Worm (Caenorhabditis elegans) whole organism, L3 larva: ENCODE measurements around the gene kin-34.
A peak's percentile ranks its signal among the peaks of the same experiment; 100 is the strongest.

ENCODE experiments used
- ZK546.5 ChIP-seq: sonication (generic microtip); optimal IDR thresholded peaks from 2 replicates; lab custom pipeline; 2017; ENCODE audit warnings: missing biosample characterization, missing genetic modification characterization
- ceh-9 ChIP-seq: sonication (generic microtip); optimal IDR thresholded peaks from 2 replicates; lab custom pipeline; 2018; ENCODE audit warnings: missing biosample characterization, missing genetic modification characterization
- elt-2 ChIP-seq: sonication (generic microtip); optimal IDR thresholded peaks from 2 replicates; lab custom pipeline; 2016; ENCODE audit warnings: missing genetic modification reagents, mild to moderate bottlenecking, missing genetic modification characterization, missing compliant biosample characterization
- elt-3 ChIP-seq, 3 experiments: fragments of 150-350 bp in 1 of 3; sonication (generic microtip) in 2 of 3; optimal IDR thresholded peaks; 2 replicates in 2 of 3; 4 replicates in 1 of 3; lab custom pipeline; 2014 to 2017; ENCODE audit warnings: missing biosample characterization in 3 of 3, missing genetic modification characterization in 3 of 3
- lsy-12 ChIP-seq: sonication (generic microtip); optimal IDR thresholded peaks from 2 replicates; lab custom pipeline; 2016; ENCODE audit warnings: mild to moderate bottlenecking, missing genetic modification characterization, missing compliant biosample characterization
- nhr-67 ChIP-seq: fragments of 150-350 bp; optimal IDR thresholded peaks from 2 replicates; lab custom pipeline; 2014; ENCODE audit warnings: missing biosample characterization, missing genetic modification characterization
- nhr-76 ChIP-seq: fragments of 150-350 bp; sonication (generic microtip); optimal IDR thresholded peaks from 5 replicates; lab custom pipeline; 2014; ENCODE audit warnings: missing biosample characterization, missing genetic modification characterization
- nhr-77 ChIP-seq: fragments of 150-350 bp; optimal IDR thresholded peaks from 2 replicates; lab custom pipeline; 2014; ENCODE audit warnings: missing biosample characterization, missing genetic modification characterization
- pha-4 ChIP-seq: fragments of 150-350 bp; optimal IDR thresholded peaks from 2 replicates; lab custom pipeline; 2014; ENCODE audit warnings: missing biosample characterization, missing genetic modification reagents, missing genetic modification characterization
- snpc-4 ChIP-seq: fragments of 150-350 bp; optimal IDR thresholded peaks from 2 replicates; lab custom pipeline; 2014; ENCODE audit warnings: missing biosample characterization, missing genetic modification characterization
- zag-1 ChIP-seq: fragments of 150-350 bp; optimal IDR thresholded peaks from 2 replicates; lab custom pipeline; 2014; ENCODE audit warnings: missing biosample characterization, missing genetic modification characterization
- ztf-11 ChIP-seq: fragments of 150-350 bp; optimal IDR thresholded peaks from 2 replicates; lab custom pipeline; 2014; ENCODE audit warnings: missing biosample characterization, missing genetic modification characterization

ce11 chrV:211388-212168 lies 34.4 kb downstream of the kin-34 start:
- TF ChIP-seq ceh-9: no peak
- no peak for TF ChIP-seq ZK546.5 (tag; lab: Kevin White, UChicago)
- no peak for TF ChIP-seq snpc-4 (tag; lab: Kevin White, UChicago)
- TF ChIP-seq pha-4: no peak
- TF ChIP-seq zag-1: no peak
- TF ChIP-seq nhr-67 (tag; lab: Kevin White, UChicago): no peak
- TF ChIP-seq nhr-77: no peak
- TF ChIP-seq elt-2 (tag; lab: Kevin White, UChicago): peak; percentile 47
- TF ChIP-seq nhr-76 (tag; lab: Kevin White, UChicago): no peak
- no peak for TF ChIP-seq elt-3 (tag; optimal IDR thresholded peaks at IDR 0.05; lab: Kevin White, UChicago)
- no peak for TF ChIP-seq ztf-11 (tag; lab: Kevin White, UChicago)
- no peak for TF ChIP-seq lsy-12 (tag; lab: Kevin White, UChicago)
